Fruit fly (Drosophila melanogaster): ENCODE measurements around the gene CG31431.

dm6 chr3R:21836614-21837013, 33.9 kb upstream of the CG31431 start:
- TF ChIP-seq CG8119 (GFP tag; IDR thresholded peaks at IDR 0.05) (no peak), salr (GFP tag; optimal IDR thresholded peaks at IDR 0.05) (no peak), CG6854 (GFP tag; optimal IDR thresholded peaks at IDR 0.05) (no peak), Gug (GFP tag; IDR thresholded peaks at IDR 0.05) (no peak), lz (GFP tag; optimal IDR thresholded peaks at IDR 0.05) (no peak), dsx (GFP tag; optimal IDR thresholded peaks at IDR 0.05; ENCODE audit: poor library complexity, severe bottlenecking) (no peak), CG9139 (GFP tag; optimal IDR thresholded peaks at IDR 0.05) (no peak), Lpt (GFP tag; optimal IDR thresholded peaks at IDR 0.05) (no peak), CG34406 (GFP tag; optimal IDR thresholded peaks at IDR 0.05) (no peak), Sox102F (GFP tag; optimal IDR thresholded peaks at IDR 0.05) (no peak), topi (GFP tag; optimal IDR thresholded peaks at IDR 0.05) (no peak), acj6 (GFP tag; optimal IDR thresholded peaks at IDR 0.05) (no peak)

Measured in whole organism, prepupa.